Fruit fly (Drosophila melanogaster) whole organism, embryonic: ENCODE data around the gene Tollo.
A peak's percentile ranks its signal among the peaks of the same experiment; 100 is the strongest.

Experiments
- Atf-2 ChIP-seq: fragments of 200-800 bp; sonication (Bioruptor generic); optimal IDR thresholded peaks from 2 replicates; lab custom pipeline; 2016; ENCODE audit warnings: missing biosample characterization, missing genetic modification characterization
- CG10209 ChIP-seq: fragments of 200-800 bp; sonication (Bioruptor generic); optimal IDR thresholded peaks from 3 replicates; lab custom pipeline; 2017; ENCODE audit warnings: missing biosample characterization, mild to moderate bottlenecking, missing genetic modification characterization, missing genetic modification reagents
- CG11093 ChIP-seq: fragments of 200-800 bp; sonication (Bioruptor generic); IDR thresholded peaks from 3 replicates; pipeline ENCODE4 v1.3.6; 2022; ENCODE audit warnings: missing biosample characterization, missing genetic modification characterization
- CG11398 ChIP-seq: fragments of 200-800 bp; sonication (Bioruptor generic); optimal IDR thresholded peaks from 2 replicates; lab custom pipeline; 2016; ENCODE audit warnings: missing biosample characterization, missing genetic modification characterization
- CG11504 ChIP-seq: fragments of 200-800 bp; sonication (Bioruptor generic); optimal IDR thresholded peaks from 3 replicates; lab custom pipeline; 2019; ENCODE audit warnings: missing biosample characterization, mild to moderate bottlenecking, missing genetic modification characterization, moderate library complexity
- CG11723 ChIP-seq: fragments of 200-800 bp; sonication (Bioruptor generic); optimal IDR thresholded peaks from 2 replicates; lab custom pipeline; 2017; ENCODE audit warnings: missing biosample characterization, mild to moderate bottlenecking, missing genetic modification characterization
- CG12299 ChIP-seq: fragments of 200-800 bp; sonication (Bioruptor generic); optimal IDR thresholded peaks from 2 replicates; lab custom pipeline; 2018; ENCODE audit warnings: missing biosample characterization, mild to moderate bottlenecking, missing genetic modification characterization
- CG14441 ChIP-seq: fragments of 200-800 bp; sonication (Bioruptor generic); IDR thresholded peaks from 2 replicates; pipeline ENCODE4 v1.3.6; 2022; ENCODE audit warnings: missing biosample characterization, missing genetic modification characterization
- CG17802 ChIP-seq: fragments of 200-800 bp; sonication (Bioruptor generic); optimal IDR thresholded peaks from 2 replicates; lab custom pipeline; 2018; ENCODE audit warnings: missing biosample characterization, mild to moderate bottlenecking, missing genetic modification characterization, moderate library complexity
- CG18476 ChIP-seq: fragments of 200-800 bp; sonication (Bioruptor generic); optimal IDR thresholded peaks from 2 replicates; lab custom pipeline; 2016; ENCODE audit warnings: missing biosample characterization, mild to moderate bottlenecking, missing genetic modification characterization
- CG3847 ChIP-seq: fragments of 200-800 bp; sonication (Bioruptor generic); IDR thresholded peaks from 2 replicates; pipeline ENCODE4 v1.3.6; 2022; ENCODE audit warnings: missing biosample characterization, missing genetic modification characterization
- CG43689 ChIP-seq: fragments of 200-800 bp; sonication (Bioruptor generic); IDR thresholded peaks from 2 replicates; pipeline ENCODE4 v1.3.6; 2022; ENCODE audit warnings: missing biosample characterization, missing genetic modification characterization
- CG4404 ChIP-seq: fragments of 200-800 bp; sonication (Bioruptor generic); IDR thresholded peaks from 2 replicates; pipeline ENCODE4 v1.3.6; 2022; ENCODE audit warnings: missing biosample characterization, missing genetic modification characterization
- CG6683 ChIP-seq: fragments of 200-800 bp; sonication (Bioruptor generic); optimal IDR thresholded peaks from 2 replicates; lab custom pipeline; 2017; ENCODE audit warnings: missing biosample characterization, mild to moderate bottlenecking, missing genetic modification characterization, missing genetic modification reagents
- CG7745 ChIP-seq: fragments of 200-800 bp; sonication (Bioruptor generic); optimal IDR thresholded peaks from 2 replicates; lab custom pipeline; 2018; ENCODE audit warnings: missing biosample characterization, mild to moderate bottlenecking, missing genetic modification characterization, moderate library complexity
- CG8281 ChIP-seq: fragments of 200-800 bp; sonication (Bioruptor generic); optimal IDR thresholded peaks from 2 replicates; lab custom pipeline; 2018; ENCODE audit warnings: missing biosample characterization, mild to moderate bottlenecking, missing genetic modification characterization, moderate library complexity
- CG8290 ChIP-seq, 3 experiments: fragments of 200-800 bp; sonication (Bioruptor generic); optimal IDR thresholded peaks; 2 replicates each; lab custom pipeline; 2016 to 2019; ENCODE audit warnings: missing biosample characterization in 3 of 3, missing genetic modification characterization in 3 of 3, mild to moderate bottlenecking in 2 of 3, moderate library complexity in 1 of 3
- CG8924 ChIP-seq: fragments of 200-800 bp; optimal IDR thresholded peaks from 3 replicates; lab custom pipeline; 2019; ENCODE audit warnings: missing biosample characterization, mild to moderate bottlenecking, missing genetic modification characterization, moderate library complexity
- D ChIP-seq, 2 experiments: fragments of 200-800 bp in 1 of 2; fragments of >200 bp in 1 of 2; sonication (Bioruptor generic) in 1 of 2; optimal IDR thresholded peaks; 2 replicates in 1 of 2; 3 replicates in 1 of 2; lab custom pipeline; 2017; ENCODE audit warnings: mild to moderate bottlenecking in 1 of 2, missing biosample characterization in 1 of 2, missing genetic modification characterization in 1 of 2, missing genetic modification reagents in 1 of 2
- Dad ChIP-seq: fragments of 200-800 bp; sonication (Bioruptor generic); optimal IDR thresholded peaks from 3 replicates; lab custom pipeline; 2016; ENCODE audit warnings: missing biosample characterization, missing genetic modification characterization
- Dbx ChIP-seq: fragments of 200-800 bp; sonication (Bioruptor generic); IDR thresholded peaks from 3 replicates; pipeline ENCODE4 v1.3.6; 2022; ENCODE audit warnings: missing biosample characterization, missing genetic modification characterization
- Ets97D ChIP-seq: fragments of 200-800 bp; sonication (Bioruptor generic); optimal IDR thresholded peaks from 3 replicates; lab custom pipeline; 2016; ENCODE audit warnings: missing biosample characterization, missing genetic modification characterization
- HHEX ChIP-seq: fragments of 200-800 bp; sonication (Bioruptor generic); optimal IDR thresholded peaks from 3 replicates; lab custom pipeline; 2017; ENCODE audit warnings: missing biosample characterization, mild to moderate bottlenecking, missing genetic modification characterization, missing genetic modification reagents
- MTF-1 ChIP-seq: fragments of 200-800 bp; sonication (Bioruptor generic); optimal IDR thresholded peaks from 2 replicates; lab custom pipeline; 2018; ENCODE audit warnings: missing biosample characterization, mild to moderate bottlenecking, missing genetic modification characterization, borderline replicate concordance
- Meics ChIP-seq: fragments of 200-800 bp; sonication (Bioruptor generic); optimal IDR thresholded peaks from 2 replicates; lab custom pipeline; 2017; ENCODE audit warnings: missing biosample characterization, mild to moderate bottlenecking, missing genetic modification characterization
- Myb ChIP-seq: fragments of 200-800 bp; sonication (Bioruptor generic); optimal IDR thresholded peaks from 2 replicates; lab custom pipeline; 2016; ENCODE audit warnings: missing biosample characterization, missing genetic modification characterization
- Opbp ChIP-seq: fragments of 200-800 bp; sonication (Bioruptor generic); IDR thresholded peaks from 3 replicates; pipeline ENCODE4 v1.3.6; 2022; ENCODE audit warnings: missing biosample characterization, missing genetic modification characterization; ENCODE audit not compliant: partially characterized antibody
- Rfx ChIP-seq: fragments of 200-800 bp; sonication (Bioruptor generic); IDR thresholded peaks from 2 replicates; pipeline ENCODE4 v1.3.6; 2022; ENCODE audit warnings: missing biosample characterization, missing genetic modification characterization
- Sin3A ChIP-seq: fragments of >200 bp; optimal IDR thresholded peaks from 2 replicates; lab custom pipeline; 2018
- Xbp1 ChIP-seq: fragments of 200-800 bp; sonication (Bioruptor generic); optimal IDR thresholded peaks from 3 replicates; lab custom pipeline; 2016; ENCODE audit warnings: missing biosample characterization, mild to moderate bottlenecking, missing genetic modification characterization
- ato ChIP-seq: fragments of 200-800 bp; sonication (Bioruptor generic); IDR thresholded peaks from 2 replicates; pipeline ENCODE4 v1.3.6; 2022; ENCODE audit warnings: missing biosample characterization, missing genetic modification characterization; ENCODE audit not compliant: partially characterized antibody
- crp ChIP-seq, 2 experiments: fragments of 200-800 bp; sonication (Bioruptor generic); optimal IDR thresholded peaks; 2 replicates in 1 of 2; 3 replicates in 1 of 2; lab custom pipeline; 2017; ENCODE audit warnings: missing biosample characterization in 2 of 2, missing genetic modification characterization in 2 of 2, mild to moderate bottlenecking in 1 of 2, moderate library complexity in 1 of 2
- da ChIP-seq: fragments of 200-800 bp; sonication (Bioruptor generic); optimal IDR thresholded peaks from 2 replicates; lab custom pipeline; 2016; ENCODE audit warnings: missing biosample characterization, missing genetic modification characterization
- dimm ChIP-seq: fragments of 200-800 bp; sonication (Bioruptor generic); IDR thresholded peaks from 2 replicates; pipeline ENCODE4 v1.3.6; 2022; ENCODE audit warnings: missing biosample characterization, missing genetic modification characterization
- eve ChIP-seq, 2 experiments: fragments of >200 bp; optimal IDR thresholded peaks; 2 replicates each; lab custom pipeline; 2017; ENCODE audit warnings: missing biosample characterization in 2 of 2, missing genetic modification characterization in 2 of 2
- fd64A ChIP-seq: fragments of 200-800 bp; sonication (Bioruptor generic); optimal IDR thresholded peaks from 3 replicates; lab custom pipeline; 2018; ENCODE audit warnings: missing biosample characterization, mild to moderate bottlenecking, missing genetic modification characterization
- gce ChIP-seq: fragments of 200-800 bp; sonication (Bioruptor generic); IDR thresholded peaks from 3 replicates; pipeline ENCODE4 v1.3.6; 2022; ENCODE audit warnings: missing biosample characterization, missing genetic modification characterization
- grn ChIP-seq: fragments of 200-800 bp; sonication (Bioruptor generic); optimal IDR thresholded peaks from 3 replicates; lab custom pipeline; 2017; ENCODE audit warnings: missing biosample characterization, missing genetic modification characterization
- ind ChIP-seq: fragments of 200-800 bp; sonication (Bioruptor generic); optimal IDR thresholded peaks from 3 replicates; lab custom pipeline; 2016; ENCODE audit warnings: missing biosample characterization, missing genetic modification characterization
- jumu ChIP-seq: fragments of 200-800 bp; sonication (Bioruptor generic); optimal IDR thresholded peaks from 3 replicates; lab custom pipeline; 2016; ENCODE audit warnings: missing biosample characterization, missing genetic modification characterization
- lilli ChIP-seq: fragments of 200-800 bp; sonication (Bioruptor generic); optimal IDR thresholded peaks from 3 replicates; lab custom pipeline; 2016; ENCODE audit warnings: missing biosample characterization, missing genetic modification characterization
- onecut ChIP-seq: fragments of 200-800 bp; sonication (Bioruptor generic); IDR thresholded peaks from 2 replicates; pipeline ENCODE4 v1.3.6; 2022; ENCODE audit warnings: missing biosample characterization, missing genetic modification characterization
- rib ChIP-seq: fragments of 200-800 bp; sonication (Bioruptor generic); IDR thresholded peaks from 2 replicates; pipeline ENCODE4 v1.3.6; 2022; ENCODE audit warnings: missing biosample characterization, missing genetic modification characterization
- sc ChIP-seq, 3 experiments: fragments of >200 bp in 2 of 3; fragments of 200-800 bp in 1 of 3; sonication (Bioruptor generic) in 1 of 3; optimal IDR thresholded peaks; 2 replicates in 2 of 3; 3 replicates in 1 of 3; lab custom pipeline; 2017; ENCODE audit warnings: mild to moderate bottlenecking in 1 of 3, missing biosample characterization in 1 of 3, missing genetic modification characterization in 1 of 3, missing genetic modification reagents in 1 of 3
- schlank ChIP-seq: fragments of 200-800 bp; sonication (Bioruptor generic); optimal IDR thresholded peaks from 2 replicates; lab custom pipeline; 2018; ENCODE audit warnings: missing biosample characterization, mild to moderate bottlenecking, missing genetic modification characterization
- sima ChIP-seq: fragments of 200-800 bp; sonication (Bioruptor generic); optimal IDR thresholded peaks from 2 replicates; lab custom pipeline; 2016; ENCODE audit warnings: missing biosample characterization, missing genetic modification characterization
- tgo ChIP-seq: fragments of 200-800 bp; sonication (Bioruptor generic); IDR thresholded peaks from 3 replicates; pipeline ENCODE4 v1.3.6; 2022; ENCODE audit warnings: missing biosample characterization, missing genetic modification characterization
- ttk ChIP-seq: fragments of 200-800 bp; sonication (Bioruptor generic); IDR thresholded peaks from 2 replicates; pipeline ENCODE4 v2.1.2; 2022; ENCODE audit warnings: missing biosample characterization, missing genetic modification characterization
- z ChIP-seq: fragments of 200-800 bp; sonication (Bioruptor generic); IDR thresholded peaks from 3 replicates; pipeline ENCODE4 v1.3.6; 2022; ENCODE audit warnings: missing biosample characterization, missing genetic modification characterization
- zen ChIP-seq: fragments of 200-800 bp; sonication (Bioruptor generic); optimal IDR thresholded peaks from 3 replicates; lab custom pipeline; 2018; ENCODE audit warnings: missing biosample characterization, mild to moderate bottlenecking, missing genetic modification characterization, moderate library complexity

The Tollo gene

dm6 chr3L:15261067-15261506 lies 25.7 kb downstream of the Tollo start (continued):
- TF ChIP-seq zen (tag; lab: Kevin White, UChicago) (peak; percentile 39), CG3847 (GFP tag; lab: Robert Waterston, UW) (0 out of 2 replicates have a peak, but pooled peaks have one; percentile 26), Rfx (no peak), CG10209 (GFP tag; lab: Kevin White, UChicago) (peak; percentile 56), dimm (GFP tag; lab: Robert Waterston, UW) (no peak), CG43689 (GFP tag; lab: Robert Waterston, UW) (no peak), CG8281 (tag; lab: Kevin White, UChicago) (peak; percentile 20), da (GFP tag; lab: Kevin White, UChicago) (no peak), sima (GFP tag; lab: Kevin White, UChicago) (no peak), sc (optimal IDR thresholded peaks at IDR 0.05; lab: Kevin White, UChicago) (no peak), sc (GFP tag; optimal IDR thresholded peaks at IDR 0.05; lab: Kevin White, UChicago) (peak; percentile 57), CG6683 (GFP tag; lab: Kevin White, UChicago) (no peak), Meics (no peak), Sin3A (lab: Kevin White, UChicago) (no peak), ind (GFP tag; lab: Kevin White, UChicago) (peak; percentile 9), Dad (no peak), CG8924 (tag; lab: Kevin White, UChicago) (peak; percentile 71), grn (no peak), lilli (GFP tag; lab: Kevin White, UChicago) (no peak), Xbp1 (peak; percentile 64), z (GFP tag; lab: Robert Waterston, UW) (no peak), CG17802 (no peak), CG12299 (tag; lab: Kevin White, UChicago) (no peak), CG8290 (GFP tag; optimal IDR thresholded peaks at IDR 0.05; lab: Kevin White, UChicago) (peak; percentile 50), CG8290 (tag; optimal IDR thresholded peaks at IDR 0.05; lab: Kevin White, UChicago) (peak in 1 of 2 experiments; percentile 46), CG4404 (GFP tag; lab: Robert Waterston, UW) (peak; percentile 64), CG11093 (GFP tag; lab: Robert Waterston, UW) (peak; percentile 71; the same call in 2 of the 3 replicates), CG11398 (GFP tag; lab: Kevin White, UChicago) (no peak), CG11504 (tag; lab: Kevin White, UChicago) (peak; percentile 72), schlank (tag; lab: Kevin White, UChicago) (no peak), HHEX (GFP tag; lab: Kevin White, UChicago) (no peak), D (optimal IDR thresholded peaks at IDR 0.05; lab: Kevin White, UChicago) (no peak), D (GFP tag; optimal IDR thresholded peaks at IDR 0.05; lab: Kevin White, UChicago) (peak; percentile 66), gce (GFP tag; lab: Robert Waterston, UW) (no peak), Opbp (GFP tag; lab: Robert Waterston, UW) (no peak), MTF-1 (GFP tag; lab: Kevin White, UChicago) (no peak), ato (no peak), Dbx (no peak), eve (GFP tag; optimal IDR thresholded peaks at IDR 0.05; lab: Kevin White, UChicago) (peak in 1 of 2 experiments; percentile 83), Atf-2 (GFP tag; lab: Kevin White, UChicago) (no peak), jumu (no peak), crp (GFP tag; optimal IDR thresholded peaks at IDR 0.05; lab: Kevin White, UChicago) (no peak), CG14441 (GFP tag; lab: Robert Waterston, UW) (no peak), rib (GFP tag; lab: Robert Waterston, UW) (no peak), Ets97D (GFP tag; lab: Kevin White, UChicago) (no peak), CG7745 (tag; lab: Kevin White, UChicago) (no peak), onecut (GFP tag; lab: Robert Waterston, UW) (peak; percentile 52), ttk (GFP tag; lab: Robert Waterston, UW) (no peak), CG18476 (GFP tag; lab: Kevin White, UChicago) (peak; percentile 23), CG11723 (peak; percentile 40), Myb (no peak), tgo (GFP tag; lab: Robert Waterston, UW) (peak; percentile 49; the same call in 2 of the 3 replicates), fd64A (GFP tag; lab: Kevin White, UChicago) (no peak)
